Worm (Caenorhabditis elegans) whole organism, late embryonic: ENCODE results near the gene F28B12.1.

Experiments used
- C08G9.2 ChIP-seq: sonication (generic microtip); optimal IDR thresholded peaks from 2 replicates; lab custom pipeline; 2016; ENCODE audit warnings: mild to moderate bottlenecking, missing genetic modification characterization, moderate library complexity, missing compliant biosample characterization
- C38D4.7 ChIP-seq: fragments of 200-800 bp; sonication (Bioruptor generic); optimal IDR thresholded peaks from 2 replicates; lab custom pipeline; 2018; ENCODE audit warnings: mild to moderate bottlenecking, missing genetic modification characterization, moderate library complexity, missing compliant biosample characterization
- F13H6.1 ChIP-seq: sonication (generic microtip); optimal IDR thresholded peaks from 2 replicates; lab custom pipeline; 2016; ENCODE audit warnings: missing genetic modification characterization, missing compliant biosample characterization
- K02D7.2 ChIP-seq: sonication (generic microtip); optimal IDR thresholded peaks from 2 replicates; lab custom pipeline; 2017; ENCODE audit warnings: mild to moderate bottlenecking, missing genetic modification characterization, missing compliant biosample characterization
- K09A11.1 ChIP-seq: sonication (generic microtip); optimal IDR thresholded peaks from 2 replicates; lab custom pipeline; 2017; ENCODE audit warnings: antibody characterized with exemption, mild to moderate bottlenecking, missing genetic modification characterization, missing compliant biosample characterization; ENCODE audit not compliant: insufficient read depth
- T23F11.4 ChIP-seq: fragments of 200-800 bp; sonication (Bioruptor generic); optimal IDR thresholded peaks from 2 replicates; lab custom pipeline; 2018; ENCODE audit warnings: mild to moderate bottlenecking, missing genetic modification characterization, missing compliant biosample characterization
- ama-1 ChIP-seq: fragments of 150-350 bp; optimal IDR thresholded peaks from 2 replicates; lab custom pipeline; 2014
- ceh-19 ChIP-seq: fragments of 200-800 bp; sonication (Bioruptor generic); optimal IDR thresholded peaks from 2 replicates; lab custom pipeline; 2018; ENCODE audit warnings: mild to moderate bottlenecking, missing genetic modification characterization, missing compliant biosample characterization
- ceh-2 ChIP-seq: sonication (generic microtip); optimal IDR thresholded peaks from 2 replicates; lab custom pipeline; 2016; ENCODE audit warnings: missing genotype, missing genetic modification characterization, missing compliant biosample characterization
- ceh-22 ChIP-seq: sonication (generic microtip); optimal IDR thresholded peaks from 2 replicates; lab custom pipeline; 2017; ENCODE audit warnings: missing biosample characterization, missing genetic modification characterization
- ceh-24 ChIP-seq: sonication (generic microtip); optimal IDR thresholded peaks from 2 replicates; lab custom pipeline; 2016; ENCODE audit warnings: mild to moderate bottlenecking, missing genetic modification characterization, missing compliant biosample characterization
- ceh-30 ChIP-seq: fragments of 150-350 bp; optimal IDR thresholded peaks from 2 replicates; lab custom pipeline; 2014; ENCODE audit warnings: missing biosample characterization, missing genetic modification characterization
- ceh-31 ChIP-seq: sonication (generic microtip); optimal IDR thresholded peaks from 2 replicates; lab custom pipeline; 2016; ENCODE audit warnings: missing genetic modification characterization, missing compliant biosample characterization
- ceh-34 ChIP-seq: sonication (generic microtip); optimal IDR thresholded peaks from 2 replicates; lab custom pipeline; 2016; ENCODE audit warnings: mild to moderate bottlenecking, missing genetic modification characterization, missing compliant biosample characterization
- ceh-45 ChIP-seq: fragments of 200-800 bp; sonication (Bioruptor generic); IDR thresholded peaks from 2 replicates; pipeline ENCODE4 v1.3.6; 2022; ENCODE audit warnings: missing genetic modification reagents, missing genetic modification characterization, missing compliant biosample characterization
- ceh-48 ChIP-seq: sonication (generic microtip); optimal IDR thresholded peaks from 2 replicates; lab custom pipeline; 2016; ENCODE audit warnings: missing genetic modification characterization, inconsistent platforms, missing compliant biosample characterization
- ceh-9 ChIP-seq: sonication (generic microtip); optimal IDR thresholded peaks from 2 replicates; lab custom pipeline; 2016; ENCODE audit warnings: mild to moderate bottlenecking, missing genetic modification characterization, inconsistent platforms, missing compliant biosample characterization
- che-1 ChIP-seq: sonication (generic microtip); optimal IDR thresholded peaks from 2 replicates; lab custom pipeline; 2016; ENCODE audit warnings: mild to moderate bottlenecking, missing genetic modification characterization, missing compliant biosample characterization
- dve-1 ChIP-seq: sonication (generic microtip); optimal IDR thresholded peaks from 2 replicates; lab custom pipeline; 2017; ENCODE audit warnings: antibody characterized with exemption, mild to moderate bottlenecking, missing genetic modification characterization, missing compliant biosample characterization
- elt-2 ChIP-seq: sonication (generic microtip); optimal IDR thresholded peaks from 2 replicates; lab custom pipeline; 2016; ENCODE audit warnings: missing genetic modification reagents, missing genetic modification characterization, missing compliant biosample characterization
- elt-4 ChIP-seq: sonication (generic microtip); optimal IDR thresholded peaks from 2 replicates; lab custom pipeline; 2016; ENCODE audit warnings: missing genetic modification characterization, missing compliant biosample characterization
- ets-4 ChIP-seq: sonication (generic microtip); optimal IDR thresholded peaks from 2 replicates; lab custom pipeline; 2016; ENCODE audit warnings: missing genetic modification characterization, missing compliant biosample characterization
- eyg-1 ChIP-seq: sonication (generic microtip); optimal IDR thresholded peaks from 2 replicates; lab custom pipeline; 2016; ENCODE audit warnings: missing genotype, missing genetic modification characterization, missing compliant biosample characterization
- fkh-10 ChIP-seq: fragments of 150-350 bp; optimal IDR thresholded peaks from 2 replicates; lab custom pipeline; 2014; ENCODE audit warnings: missing biosample characterization, missing genetic modification reagents, missing genetic modification characterization
- hlh-15 ChIP-seq: sonication (generic microtip); optimal IDR thresholded peaks from 2 replicates; lab custom pipeline; 2016; ENCODE audit warnings: missing genetic modification characterization, missing compliant biosample characterization
- hlh-30 ChIP-seq: sonication (generic microtip); optimal IDR thresholded peaks from 2 replicates; lab custom pipeline; 2017; ENCODE audit warnings: antibody characterized with exemption, missing genetic modification characterization, missing compliant biosample characterization; ENCODE audit not compliant: insufficient read depth
- hlh-6 ChIP-seq: sonication (generic microtip); optimal IDR thresholded peaks from 2 replicates; lab custom pipeline; 2016; ENCODE audit warnings: missing genotype, missing genetic modification characterization, missing compliant biosample characterization
- lim-6 ChIP-seq: sonication (generic microtip); optimal IDR thresholded peaks from 2 replicates; lab custom pipeline; 2016; ENCODE audit warnings: missing genetic modification characterization, missing compliant biosample characterization
- lin-11 ChIP-seq: fragments of 200-800 bp; sonication (Bioruptor generic); optimal IDR thresholded peaks from 2 replicates; lab custom pipeline; 2018; ENCODE audit warnings: mild to moderate bottlenecking, missing genetic modification characterization, missing compliant biosample characterization
- mec-3 ChIP-seq: sonication (generic microtip); optimal IDR thresholded peaks from 2 replicates; lab custom pipeline; 2016; ENCODE audit warnings: borderline replicate concordance, missing genetic modification characterization, missing compliant biosample characterization
- nhr-11 ChIP-seq: fragments of 150-350 bp; optimal IDR thresholded peaks from 2 replicates; lab custom pipeline; 2014; ENCODE audit warnings: missing biosample characterization, missing genetic modification characterization
- nhr-232 ChIP-seq: sonication (generic microtip); optimal IDR thresholded peaks from 2 replicates; lab custom pipeline; 2016; ENCODE audit warnings: missing genetic modification characterization, missing compliant biosample characterization
- npax-4 ChIP-seq: sonication (generic microtip); optimal IDR thresholded peaks from 2 replicates; lab custom pipeline; 2016; ENCODE audit warnings: missing genetic modification characterization, missing compliant biosample characterization
- odd-2 ChIP-seq: sonication (generic microtip); optimal IDR thresholded peaks from 2 replicates; lab custom pipeline; 2017; ENCODE audit warnings: antibody characterized with exemption, mild to moderate bottlenecking, missing genetic modification characterization, missing compliant biosample characterization
- pag-3 ChIP-seq: sonication (generic microtip); optimal IDR thresholded peaks from 2 replicates; lab custom pipeline; 2016; ENCODE audit warnings: missing compliant biosample characterization, missing genetic modification characterization, borderline replicate concordance
- pat-9 ChIP-seq: fragments of 200-800 bp; sonication (Bioruptor generic); optimal IDR thresholded peaks from 2 replicates; lab custom pipeline; 2018; ENCODE audit warnings: mild to moderate bottlenecking, missing genetic modification characterization, moderate library complexity, missing compliant biosample characterization
- pha-4 ChIP-seq: fragments of 150-350 bp; optimal IDR thresholded peaks from 2 replicates; lab custom pipeline; 2018; ENCODE audit warnings: missing biosample characterization, missing genetic modification reagents, missing genetic modification characterization
- pqm-1 ChIP-seq: sonication (generic microtip); optimal IDR thresholded peaks from 2 replicates; lab custom pipeline; 2016; ENCODE audit warnings: missing genetic modification characterization, missing compliant biosample characterization
- rnt-1 ChIP-seq: sonication (generic microtip); optimal IDR thresholded peaks from 2 replicates; lab custom pipeline; 2016; ENCODE audit warnings: missing genetic modification characterization, missing compliant biosample characterization
- sdc-2 ChIP-seq: sonication (generic microtip); optimal IDR thresholded peaks from 2 replicates; lab custom pipeline; 2016; ENCODE audit warnings: missing genotype, missing genetic modification characterization, missing compliant biosample characterization
- sox-2 ChIP-seq: fragments of 200-800 bp; sonication (Bioruptor generic); IDR thresholded peaks from 2 replicates; pipeline ENCODE4 v1.3.6; 2022; ENCODE audit warnings: missing genetic modification reagents, missing genetic modification characterization, missing compliant biosample characterization
- sox-4 ChIP-seq: sonication (generic microtip); optimal IDR thresholded peaks from 2 replicates; lab custom pipeline; 2017; ENCODE audit warnings: mild to moderate bottlenecking, missing genetic modification characterization, inconsistent platforms, missing compliant biosample characterization
- syd-9 ChIP-seq: sonication (generic microtip); optimal IDR thresholded peaks from 2 replicates; lab custom pipeline; 2016; ENCODE audit warnings: mild to moderate bottlenecking, missing genetic modification characterization, moderate library complexity, missing compliant biosample characterization
- unc-3 ChIP-seq, 2 experiments: fragments of 200-800 bp in 1 of 2; sonication (Bioruptor generic) in 1 of 2; sonication (generic microtip) in 1 of 2; conservative IDR thresholded peaks in 1 of 2; optimal IDR thresholded peaks in 1 of 2; 2 replicates each; pipeline versions ENCODE4 v1.3.6 to Lab custom; 2016 to 2022; ENCODE audit warnings: missing compliant biosample characterization in 2 of 2, missing genetic modification characterization in 2 of 2, missing genetic modification reagents in 1 of 2
- ztf-16 ChIP-seq: sonication (generic microtip); optimal IDR thresholded peaks from 2 replicates; lab custom pipeline; 2017; ENCODE audit warnings: missing genetic modification characterization, missing compliant biosample characterization

The F28B12.1 gene

DNA sequence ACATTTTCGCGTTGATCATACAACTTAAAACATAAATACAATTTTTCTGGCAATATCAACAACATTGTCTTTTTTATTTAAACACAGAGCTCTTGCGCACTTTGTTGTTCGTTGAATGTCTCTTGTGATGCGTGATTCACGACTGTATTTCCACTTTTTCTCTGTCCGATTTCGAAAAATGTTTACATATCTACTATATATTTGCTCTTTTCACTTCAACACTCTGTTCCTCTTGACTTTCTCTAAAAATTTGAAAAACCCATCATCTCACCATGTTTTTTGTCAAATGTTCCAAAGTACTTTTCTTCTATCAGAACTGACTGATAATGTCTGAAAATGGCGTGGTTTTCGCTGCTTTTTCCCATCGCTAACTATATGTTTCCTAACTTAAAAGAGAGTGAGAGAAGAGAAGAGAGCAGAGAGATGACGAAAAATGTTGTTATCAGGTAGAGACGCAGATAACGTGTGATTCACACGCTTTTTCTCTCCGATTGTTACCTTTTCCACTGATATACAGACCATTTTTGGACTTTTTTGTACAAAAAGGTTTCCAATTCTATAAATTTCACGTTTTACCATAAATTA, 30.7 kb upstream of the F28B12.1 start:
- TF ChIP-seq elt-2 (tag; lab: Kevin White, UChicago) (peak; percentile 69), F13H6.1 (tag; lab: Kevin White, UChicago) (no peak), lin-11 (tag; lab: Kevin White, UChicago) (no peak), pag-3 (tag; lab: Kevin White, UChicago) (no peak), fkh-10 (no peak)

DNA sequence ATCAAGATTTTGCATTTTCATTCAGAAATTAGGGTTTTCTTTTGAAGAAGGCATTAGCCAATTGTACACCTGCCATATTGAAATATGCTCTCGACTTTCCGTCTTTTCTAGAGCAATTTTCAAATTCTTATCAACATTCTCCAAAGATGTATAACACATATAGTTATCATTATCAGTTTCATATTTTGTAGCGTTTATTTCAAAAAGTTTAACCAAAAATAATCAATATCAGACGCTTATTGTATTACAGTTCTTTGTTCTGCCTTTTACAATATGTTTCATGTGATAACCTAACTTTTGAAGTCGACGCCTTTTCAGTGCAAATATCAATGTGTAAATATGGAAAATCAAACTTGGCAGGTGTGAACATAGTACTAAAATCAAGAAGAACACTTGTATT, 28.8 kb upstream of the F28B12.1 start:
- TF ChIP-seq ets-4 (tag; lab: Kevin White, UChicago): no peak
- no peak for TF ChIP-seq che-1
- TF ChIP-seq ztf-16: no peak
- no peak for TF ChIP-seq pag-3 (tag; lab: Kevin White, UChicago)
- no peak for TF ChIP-seq lin-11 (tag; lab: Kevin White, UChicago)
- no peak for TF ChIP-seq elt-2 (tag; lab: Kevin White, UChicago)
- no peak for TF ChIP-seq T23F11.4 (GFP tag; lab: Kevin White, UChicago)
- TF ChIP-seq nhr-11 (tag; lab: Kevin White, UChicago): no peak
- TF ChIP-seq hlh-15 (tag; lab: Kevin White, UChicago): no peak
- TF ChIP-seq odd-2 (tag; lab: Kevin White, UChicago): no peak
- no peak for TF ChIP-seq elt-4 (tag; lab: Kevin White, UChicago)
- no peak for TF ChIP-seq dve-1
- no peak for TF ChIP-seq K02D7.2 (tag; lab: Kevin White, UChicago)

DNA sequence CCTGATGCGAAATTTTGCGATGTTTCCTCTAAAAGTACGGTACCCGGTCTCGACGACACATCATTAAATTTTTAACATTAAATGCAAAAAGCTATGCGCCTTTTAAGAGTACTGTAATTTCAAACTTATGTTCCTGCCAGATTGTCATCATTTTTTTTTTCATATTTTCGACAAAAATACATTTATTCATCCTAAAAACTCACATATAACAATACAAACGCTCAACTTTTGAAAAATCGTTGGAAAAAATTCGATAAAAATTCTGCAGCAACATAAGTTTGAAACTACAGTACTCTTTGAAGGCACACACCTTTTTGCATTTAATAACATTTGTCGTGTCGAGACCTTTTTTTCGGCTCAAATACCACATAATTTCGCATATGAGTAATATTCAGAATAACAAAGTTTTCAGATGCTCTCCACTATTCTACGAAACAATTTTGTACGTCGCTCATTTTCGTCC, 25.7 kb upstream of the F28B12.1 start, which contains the start of gene frh-1:
frh-1 (plus strand) TSS at position 413 of the 463 bp plus-strand sequence.
- TF ChIP-seq mec-3 (tag; lab: Kevin White, UChicago) (no peak), nhr-232 (no peak), sdc-2 (no peak), ama-1 (lab: Kevin White, UChicago) (no peak), ztf-16 (no peak), lim-6 (tag; lab: Kevin White, UChicago) (no peak), syd-9 (tag; lab: Kevin White, UChicago) (no peak), ceh-48 (tag; lab: Kevin White, UChicago) (no peak), sox-2 (GFP tag; lab: Robert Waterston, UW) (no peak), npax-4 (tag; lab: Kevin White, UChicago) (no peak), eyg-1 (tag; lab: Kevin White, UChicago) (no peak)

DNA sequence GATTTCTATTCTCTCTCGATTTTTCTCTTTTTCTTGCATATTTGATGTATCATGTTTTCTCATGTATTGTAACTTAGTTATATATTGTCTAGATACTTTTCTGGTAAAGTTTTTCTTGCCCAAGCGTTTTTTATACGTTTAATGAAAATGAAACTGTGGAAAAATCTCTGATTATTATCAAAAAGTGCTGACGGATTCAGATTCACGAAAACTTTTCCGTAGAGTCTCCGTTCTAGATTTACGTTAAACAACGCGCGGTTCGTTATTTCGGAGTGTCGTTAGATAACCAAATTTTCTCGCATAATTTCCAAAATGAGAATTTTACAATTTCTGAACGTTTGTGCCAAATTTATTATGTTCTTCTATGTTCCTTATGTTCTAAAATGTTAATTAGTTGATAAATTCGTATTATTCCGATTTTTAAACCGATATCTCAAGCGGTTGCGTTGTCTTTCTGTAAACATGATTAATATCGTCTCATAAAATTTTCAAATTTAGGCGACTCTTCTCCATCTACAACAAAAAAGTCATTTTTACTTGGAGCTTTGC, 24.5 kb upstream of the F28B12.1 start, which contains the start of gene ptp-2:
ptp-2 (plus strand) TSS at position 499 of the 549 bp plus-strand sequence.
- TF ChIP-seq ama-1 (lab: Kevin White, UChicago) (no peak), K09A11.1 (no peak), nhr-232 (no peak), ceh-31 (peak; percentile 36), ceh-19 (GFP tag; lab: Kevin White, UChicago) (no peak), ceh-34 (tag; lab: Kevin White, UChicago) (no peak), ceh-30 (tag; lab: Kevin White, UChicago) (no peak), pat-9 (tag; lab: Kevin White, UChicago) (no peak), C38D4.7 (GFP tag; lab: Kevin White, UChicago) (no peak), hlh-6 (tag; lab: Kevin White, UChicago) (no peak), rnt-1 (tag; lab: Kevin White, UChicago) (no peak), sox-4 (tag; lab: Kevin White, UChicago) (no peak), elt-4 (tag; lab: Kevin White, UChicago) (no peak), ceh-2 (tag; lab: Kevin White, UChicago) (no peak), C08G9.2 (tag; lab: Kevin White, UChicago) (no peak), odd-2 (tag; lab: Kevin White, UChicago) (no peak), ceh-24 (tag; lab: Kevin White, UChicago) (no peak), K02D7.2 (tag; lab: Kevin White, UChicago) (no peak), unc-3 (GFP tag; conservative IDR thresholded peaks at IDR 0.05; lab: Robert Waterston, UW) (0 out of 2 replicates have a peak, but pooled peaks have one; percentile 8), unc-3 (tag; optimal IDR thresholded peaks at IDR 0.05; lab: Kevin White, UChicago) (no peak), pha-4 (tag; lab: Kevin White, UChicago) (no peak), ceh-45 (GFP tag; lab: Robert Waterston, UW) (no peak), ceh-22 (tag; lab: Kevin White, UChicago) (no peak), hlh-30 (tag; lab: Kevin White, UChicago) (peak; percentile 41), ceh-9 (tag; lab: Kevin White, UChicago) (no peak), pqm-1 (tag; lab: Kevin White, UChicago) (no peak)
